Fruit fly (Drosophila melanogaster) whole organism, wandering third instar larva: ENCODE results near the gene kraken.

Source experiments
- CrebA ChIP-seq: fragments of 200-800 bp; sonication (Bioruptor generic); optimal IDR thresholded peaks from 2 replicates; lab custom pipeline; 2016; ENCODE audit warnings: missing biosample characterization, mild to moderate bottlenecking, missing genetic modification characterization, borderline replicate concordance
- Dfd ChIP-seq: fragments of >200 bp; optimal IDR thresholded peaks from 2 replicates; lab custom pipeline; 2017; ENCODE audit warnings: missing biosample characterization, missing genetic modification characterization
- Dif ChIP-seq: fragments of 200-275, 200-300 bp; sonication (Bioruptor generic); optimal IDR thresholded peaks from 2 replicates; lab custom pipeline; 2018; ENCODE audit warnings: missing biosample characterization, missing genetic modification characterization; ENCODE audit not compliant: partially characterized antibody
- GATAd ChIP-seq: sonication (Bioruptor generic); optimal IDR thresholded peaks from 2 replicates; lab custom pipeline; 2016; ENCODE audit warnings: missing biosample characterization, missing genetic modification characterization
- br ChIP-seq: fragments of 200-800 bp; sonication (Bioruptor generic); optimal IDR thresholded peaks from 2 replicates; lab custom pipeline; 2016; ENCODE audit warnings: missing biosample characterization, missing genetic modification characterization
- h ChIP-seq: fragments of 200-800 bp; sonication (Bioruptor generic); optimal IDR thresholded peaks from 3 replicates; lab custom pipeline; 2016; ENCODE audit warnings: missing biosample characterization, mild to moderate bottlenecking, missing genetic modification characterization
- pan ChIP-seq: fragments of >200 bp; optimal IDR thresholded peaks from 2 replicates; lab custom pipeline; 2017
- sv ChIP-seq: fragments of 200-800 bp; sonication (Bioruptor generic); optimal IDR thresholded peaks from 3 replicates; lab custom pipeline; 2016; ENCODE audit warnings: missing biosample characterization, missing genetic modification characterization

- TF ChIP-seq sv (GFP tag; lab: Kevin White, UChicago) (no peak), CrebA (GFP tag; lab: Kevin White, UChicago) (no peak), br (GFP tag; lab: Kevin White, UChicago) (peak; percentile 55), h (GFP tag; lab: Kevin White, UChicago) (peak; percentile 46), pan (no peak), Dfd (no peak), Dif (GFP tag; lab: Kevin White, UChicago) (peak; percentile 17), GATAd (GFP tag; lab: Kevin White, UChicago) (no peak)
Observed at dm6 chr2L:850727-851257, 1.8 kb upstream of the kraken start, which contains the start of gene drongo.
